Fruit fly (Drosophila melanogaster): ENCODE measurements around the gene sit.

dm6 chr3R:22582981-22583380 lies 20.6 kb upstream of the sit start, which contains the start of gene Dph5:
- TF ChIP-seq CG11617 (GFP tag; optimal IDR thresholded peaks at IDR 0.05) (no peak), bab1 (GFP tag; optimal IDR thresholded peaks at IDR 0.05) (peak; percentile 7), CG12768 (GFP tag; optimal IDR thresholded peaks at IDR 0.05) (no peak), toe (GFP tag; optimal IDR thresholded peaks at IDR 0.05) (no peak), cic (GFP tag; optimal IDR thresholded peaks at IDR 0.05) (no peak), CG7101 (tag; optimal IDR thresholded peaks at IDR 0.05) (no peak), CG7045 (GFP tag; optimal IDR thresholded peaks at IDR 0.05) (no peak), Mnt (GFP tag; optimal IDR thresholded peaks at IDR 0.05) (peak; percentile 91), Clk (GFP tag; optimal IDR thresholded peaks at IDR 0.05) (no peak), ovo (GFP tag; optimal IDR thresholded peaks at IDR 0.05) (no peak)

Measured in whole organism, adult.